Fruit fly (Drosophila melanogaster) whole organism: ENCODE data around the gene FucTA.

Experiments used
- CG8478 ChIP-seq: fragments of >200 bp; optimal IDR thresholded peaks from 2 replicates; lab custom pipeline; 2018; ENCODE audit warnings: inconsistent platforms
- Dll ChIP-seq: fragments of >200 bp; optimal IDR thresholded peaks from 2 replicates; lab custom pipeline; 2017
- EcR ChIP-seq, 2 experiments: fragments of >200 bp; optimal IDR thresholded peaks; 2 replicates each; lab custom pipeline; 2017; ENCODE audit warnings: missing biosample characterization in 2 of 2, missing genetic modification characterization in 2 of 2, missing genetic modification reagents in 2 of 2
- pan ChIP-seq: fragments of >200 bp; optimal IDR thresholded peaks from 2 replicates; lab custom pipeline; 2017
- psq ChIP-seq: fragments of >200 bp; optimal IDR thresholded peaks from 2 replicates; lab custom pipeline; 2017
- usp ChIP-seq: fragments of >200 bp; optimal IDR thresholded peaks from 2 replicates; lab custom pipeline; 2017; ENCODE audit warnings: missing biosample characterization, missing genetic modification characterization, mixed read lengths

The FucTA gene

DNA sequence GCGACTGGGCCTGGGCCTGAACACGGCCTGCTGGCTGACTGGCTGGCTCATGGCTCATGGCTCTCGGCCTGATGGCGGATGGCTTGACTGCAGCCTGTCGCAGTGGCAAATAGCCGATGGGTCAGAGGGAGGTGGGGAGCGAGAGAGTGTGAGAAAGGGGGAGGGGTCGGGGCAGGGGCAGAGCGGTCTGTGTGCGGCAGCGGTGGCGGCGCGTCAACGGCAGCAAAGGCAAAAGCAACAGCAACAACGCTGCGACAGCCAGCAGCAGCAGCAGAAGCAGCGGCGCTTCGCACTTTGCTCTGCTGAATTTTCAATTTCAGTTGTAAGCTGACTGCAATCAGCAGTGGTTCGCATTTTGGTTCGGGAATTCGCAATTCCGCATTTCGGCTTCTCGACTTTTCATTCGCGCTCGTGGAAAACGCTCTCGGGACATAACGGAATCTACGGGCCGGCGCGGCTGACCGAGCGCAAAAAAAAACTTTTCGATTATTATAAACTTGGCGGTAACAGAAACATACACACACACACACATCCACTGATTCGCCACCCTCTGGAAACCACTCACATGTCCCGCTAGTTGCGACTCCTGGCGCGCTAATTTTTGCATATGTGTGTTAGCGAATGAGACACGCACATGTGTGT is 41.2 kb upstream of the FucTA start, which contains the start of gene CG45071:
Gene CG45071 (plus strand): TSS at position 317 of the 642 bp plus-strand sequence.
- TF ChIP-seq usp (GFP tag; lab: Kevin White, UChicago) (no peak), CG8478 (lab: Kevin White, UChicago) (no peak), pan (lab: Kevin White, UChicago) (no peak), EcR (GFP tag; optimal IDR thresholded peaks at IDR 0.05; lab: Kevin White, UChicago) (no peak), Dll (peak; percentile 48), psq (lab: Kevin White, UChicago) (no peak)

DNA sequence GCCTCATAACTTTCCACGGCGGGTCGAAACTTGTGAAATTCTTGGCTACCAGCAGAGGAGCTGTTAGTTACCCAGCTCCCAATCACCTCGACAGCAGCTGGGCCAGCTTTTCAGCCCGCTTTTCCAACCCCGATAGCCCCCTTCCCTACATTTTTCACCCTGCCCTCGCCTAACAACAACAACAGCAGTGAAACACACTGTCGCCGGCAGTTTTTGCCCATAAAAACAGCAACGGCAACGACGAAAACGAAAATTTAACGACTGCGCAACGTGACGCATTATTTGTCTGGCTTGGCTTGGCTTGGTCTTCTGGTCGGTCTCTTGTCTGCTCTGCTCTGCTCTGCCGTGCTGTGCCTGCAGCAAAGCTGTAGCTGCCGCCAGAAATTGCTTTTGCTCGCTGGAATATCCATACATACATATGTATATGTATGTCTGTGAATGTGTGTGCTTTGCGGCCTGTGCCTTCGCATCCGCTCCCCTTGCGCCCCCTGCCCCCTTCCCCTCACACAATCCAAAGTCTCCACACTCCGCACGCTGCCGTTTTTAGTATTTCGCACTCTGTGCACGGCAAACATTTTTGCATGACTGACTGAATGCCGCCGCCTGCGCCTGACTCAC is 39.7 kb upstream of the FucTA start:
- TF ChIP-seq EcR (GFP tag; optimal IDR thresholded peaks at IDR 0.05; lab: Kevin White, UChicago): peak in 1 of 2 experiments; percentile 39
- peak; percentile 52 for TF ChIP-seq Dll
- no peak for TF ChIP-seq usp (GFP tag; lab: Kevin White, UChicago)

DNA sequence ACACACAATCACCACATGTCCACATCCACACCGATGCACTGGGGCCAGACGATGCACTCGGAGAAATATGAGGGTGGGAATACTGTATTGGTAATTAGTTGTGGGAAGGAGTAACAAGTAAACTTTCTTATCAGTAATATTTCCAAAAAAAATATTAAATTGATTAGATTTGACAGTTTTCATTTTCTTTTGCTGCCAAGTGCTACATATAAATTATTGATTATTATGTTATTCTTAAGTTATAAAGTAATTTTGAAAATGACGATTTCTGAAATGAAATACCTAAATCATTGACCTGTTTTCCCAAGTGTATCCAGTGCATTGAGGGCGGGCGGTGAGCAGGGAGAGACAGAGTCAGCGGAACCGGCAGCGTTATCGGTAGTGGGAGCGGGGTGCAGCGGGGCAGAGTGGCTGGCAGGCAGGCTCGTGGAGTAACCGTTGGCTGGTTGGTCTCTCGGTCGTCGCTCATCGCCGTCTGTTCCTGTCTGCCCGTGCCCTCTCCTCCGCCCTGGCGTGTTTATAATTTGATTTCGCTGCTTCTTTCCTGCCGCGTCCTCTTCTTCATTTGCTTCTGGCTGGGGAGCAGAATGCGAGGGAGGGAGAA is 39.1 kb upstream of the FucTA start:
- TF ChIP-seq usp (GFP tag; lab: Kevin White, UChicago): no peak
- TF ChIP-seq pan (lab: Kevin White, UChicago): peak; percentile 53

DNA sequence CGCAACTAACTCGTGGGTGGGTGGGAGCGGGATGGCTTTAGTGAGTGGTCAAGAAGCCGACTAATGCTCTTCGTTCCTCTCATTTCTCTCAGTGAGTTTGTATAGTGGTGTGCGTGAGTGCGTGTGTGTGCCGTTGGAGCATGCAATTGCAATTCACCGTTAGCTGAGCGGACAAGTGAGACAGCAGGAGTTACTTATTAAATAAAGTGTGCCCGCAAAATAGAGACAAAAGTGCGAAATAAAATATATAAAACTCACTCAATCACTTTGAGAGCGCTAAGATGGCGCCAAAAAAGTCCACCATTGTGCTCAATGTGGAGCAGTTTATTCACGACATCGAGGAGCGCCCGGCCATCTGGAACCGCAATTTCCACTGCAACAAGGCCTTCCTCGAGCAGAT is 38.4 kb upstream of the FucTA start:
- TF ChIP-seq psq (lab: Kevin White, UChicago) (no peak), usp (GFP tag; lab: Kevin White, UChicago) (no peak), EcR (GFP tag; optimal IDR thresholded peaks at IDR 0.05; lab: Kevin White, UChicago) (no peak), pan (lab: Kevin White, UChicago) (no peak), CG8478 (lab: Kevin White, UChicago) (no peak), Dll (no peak)

DNA sequence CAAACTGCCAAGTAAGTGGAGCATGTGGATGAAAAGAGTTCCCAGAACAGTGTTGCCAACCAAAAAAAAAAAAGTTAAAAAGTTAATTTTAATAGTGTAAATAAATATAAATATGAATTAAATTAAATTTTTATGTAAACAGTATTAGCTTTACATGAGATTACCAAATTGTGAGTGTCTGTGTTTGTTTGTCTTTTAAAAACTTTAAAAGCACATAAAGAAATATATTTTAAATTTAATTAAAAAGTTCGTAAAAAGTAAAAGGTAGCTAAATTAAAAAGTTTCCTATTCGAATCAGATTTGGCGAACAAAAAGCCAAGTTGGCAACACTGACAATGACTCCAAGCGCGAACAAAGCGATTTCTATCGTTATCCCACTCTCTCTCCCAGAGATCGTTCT is 38.0 kb upstream of the FucTA start:
- TF ChIP-seq pan (lab: Kevin White, UChicago) (no peak), EcR (GFP tag; optimal IDR thresholded peaks at IDR 0.05; lab: Kevin White, UChicago) (no peak), Dll (no peak), usp (GFP tag; lab: Kevin White, UChicago) (no peak), CG8478 (lab: Kevin White, UChicago) (no peak), psq (lab: Kevin White, UChicago) (no peak)

DNA sequence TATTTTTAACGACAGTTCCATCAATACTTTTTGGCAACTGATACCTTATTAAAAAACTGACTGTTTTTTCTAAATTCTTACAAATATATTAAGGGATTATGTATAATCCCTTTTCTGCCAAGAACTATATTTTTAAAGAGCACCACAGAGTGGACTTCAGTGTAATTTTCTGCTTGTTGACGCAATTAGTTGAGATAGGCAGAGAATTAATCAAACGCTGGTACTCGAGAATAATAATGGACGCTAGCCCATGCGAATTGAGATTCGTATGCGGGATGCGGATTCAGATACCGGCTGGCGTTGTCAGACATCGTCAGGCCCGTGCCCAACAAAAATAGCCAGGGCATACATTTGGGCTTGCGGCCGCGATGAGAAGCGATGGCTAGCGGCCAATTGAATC is 33.7 kb upstream of the FucTA start, which contains the start of gene CG13458:
Gene CG13458 (plus strand): TSS at position 301 of the 400 bp plus-strand sequence.
- TF ChIP-seq psq (lab: Kevin White, UChicago): no peak
- TF ChIP-seq CG8478 (lab: Kevin White, UChicago): no peak
- TF ChIP-seq usp (GFP tag; lab: Kevin White, UChicago): no peak
- TF ChIP-seq EcR (GFP tag; optimal IDR thresholded peaks at IDR 0.05; lab: Kevin White, UChicago): no peak
- TF ChIP-seq pan (lab: Kevin White, UChicago): no peak
- TF ChIP-seq Dll: no peak

DNA sequence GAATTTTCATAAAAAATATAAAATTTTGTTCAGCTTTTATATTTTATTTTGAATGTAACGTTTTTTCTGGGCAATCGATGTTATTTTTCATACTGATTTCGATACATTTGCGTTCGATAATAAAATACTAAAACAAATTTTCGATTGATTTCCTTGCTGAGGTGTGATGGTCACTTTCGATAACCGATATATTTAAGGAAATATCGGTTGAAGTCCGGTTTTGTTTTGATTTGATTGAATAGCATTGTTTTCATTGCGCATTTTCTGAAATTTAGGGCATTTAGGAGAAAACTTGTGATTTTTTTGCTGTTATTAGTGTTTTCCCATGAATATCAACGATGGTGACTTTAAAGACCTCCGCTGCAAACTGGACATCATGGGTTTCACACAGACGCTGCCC is 30.4 kb upstream of the FucTA start, which contains the start of gene Cep135:
Gene Cep135 (plus strand): TSS at position 202 of the 400 bp plus-strand sequence.
- TF ChIP-seq CG8478 (lab: Kevin White, UChicago): no peak
- TF ChIP-seq pan (lab: Kevin White, UChicago): no peak
- no peak for TF ChIP-seq Dll
- no peak for TF ChIP-seq EcR (GFP tag; optimal IDR thresholded peaks at IDR 0.05; lab: Kevin White, UChicago)
- no peak for TF ChIP-seq usp (GFP tag; lab: Kevin White, UChicago)
- no peak for TF ChIP-seq psq (lab: Kevin White, UChicago)

DNA sequence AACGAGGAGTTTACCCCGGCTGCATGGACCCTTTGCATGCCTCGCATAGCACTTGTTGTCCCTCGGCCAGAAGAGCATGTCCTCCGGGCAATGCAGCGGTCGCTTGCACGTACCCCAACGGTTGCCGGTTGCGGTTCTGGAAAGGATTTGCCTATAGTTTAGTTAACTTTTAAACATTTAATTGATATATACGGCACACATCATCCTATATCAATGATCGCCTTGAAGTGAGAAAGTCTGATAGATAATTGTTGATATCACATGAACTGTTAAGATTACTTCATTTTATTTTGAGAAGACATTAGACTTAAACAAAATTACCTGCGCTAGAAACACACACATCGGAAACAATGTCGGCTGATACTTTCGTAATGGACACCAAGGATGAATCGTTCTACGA is 25.7 kb upstream of the FucTA start, which contains the start of gene CG32847:
Gene CG32847 (plus strand): TSS at position 301 of the 400 bp plus-strand sequence.
- TF ChIP-seq usp (GFP tag; lab: Kevin White, UChicago) (no peak), Dll (no peak), pan (lab: Kevin White, UChicago) (no peak), CG8478 (lab: Kevin White, UChicago) (no peak), psq (lab: Kevin White, UChicago) (no peak), EcR (GFP tag; optimal IDR thresholded peaks at IDR 0.05; lab: Kevin White, UChicago) (no peak)

DNA sequence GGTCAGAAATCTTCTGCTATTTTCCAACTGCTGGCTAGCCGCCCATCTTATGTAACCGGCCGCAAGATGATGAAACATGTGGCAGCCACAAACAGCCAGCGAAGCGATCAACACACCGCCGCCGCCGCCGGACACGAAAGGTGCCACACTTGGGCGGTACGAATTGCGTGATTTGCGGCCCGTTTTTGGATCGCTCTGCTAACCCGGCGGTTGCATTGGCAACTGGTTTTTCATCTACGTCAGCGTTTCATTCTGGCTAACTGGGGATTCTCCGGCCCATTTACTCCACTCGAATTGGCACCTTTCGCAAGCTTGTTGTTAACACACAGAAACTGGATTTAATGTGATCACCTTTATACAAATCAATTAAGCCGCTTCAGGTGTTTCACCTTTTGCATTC is 23.2 kb upstream of the FucTA start:
- TF ChIP-seq EcR (GFP tag; optimal IDR thresholded peaks at IDR 0.05; lab: Kevin White, UChicago) (no peak), usp (GFP tag; lab: Kevin White, UChicago) (no peak), Dll (no peak), pan (lab: Kevin White, UChicago) (no peak), CG8478 (lab: Kevin White, UChicago) (no peak), psq (lab: Kevin White, UChicago) (no peak)

DNA sequence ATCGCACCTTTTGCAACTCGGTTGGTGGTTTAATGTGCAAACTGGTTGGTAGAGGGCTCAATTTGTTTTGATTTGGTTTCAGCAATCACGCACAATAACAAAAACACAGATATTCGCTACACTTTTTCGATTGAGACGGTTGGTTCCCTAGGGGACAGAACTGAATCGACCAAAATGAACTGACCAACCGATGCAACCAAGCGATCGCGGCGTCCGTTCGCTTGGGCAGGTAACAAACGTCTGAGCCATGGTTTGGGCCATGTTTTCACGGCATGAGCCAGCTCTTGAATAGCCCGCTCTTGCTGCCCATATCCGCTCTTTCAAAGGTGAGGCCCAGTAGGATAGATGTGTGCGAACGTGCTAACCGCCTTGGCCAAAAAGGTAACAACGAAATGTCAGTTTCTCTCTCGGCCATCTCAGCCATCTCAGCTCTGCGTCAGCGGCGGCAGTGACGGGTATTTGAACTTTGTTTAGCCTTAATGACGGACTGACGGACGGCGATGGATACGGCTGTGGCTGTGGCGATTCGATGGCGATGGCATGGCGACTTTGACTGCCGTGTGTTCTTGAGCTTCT is 21.8 kb upstream of the FucTA start, which contains the start of gene CG16959:
Gene CG16959 (minus strand): TSS at position 245 of the 576 bp plus-strand sequence.
- TF ChIP-seq EcR (GFP tag; optimal IDR thresholded peaks at IDR 0.05; lab: Kevin White, UChicago) (peak in 1 of 2 experiments; percentile 49), CG8478 (lab: Kevin White, UChicago) (no peak), Dll (no peak), pan (lab: Kevin White, UChicago) (no peak), usp (GFP tag; lab: Kevin White, UChicago) (no peak), psq (lab: Kevin White, UChicago) (no peak)

DNA sequence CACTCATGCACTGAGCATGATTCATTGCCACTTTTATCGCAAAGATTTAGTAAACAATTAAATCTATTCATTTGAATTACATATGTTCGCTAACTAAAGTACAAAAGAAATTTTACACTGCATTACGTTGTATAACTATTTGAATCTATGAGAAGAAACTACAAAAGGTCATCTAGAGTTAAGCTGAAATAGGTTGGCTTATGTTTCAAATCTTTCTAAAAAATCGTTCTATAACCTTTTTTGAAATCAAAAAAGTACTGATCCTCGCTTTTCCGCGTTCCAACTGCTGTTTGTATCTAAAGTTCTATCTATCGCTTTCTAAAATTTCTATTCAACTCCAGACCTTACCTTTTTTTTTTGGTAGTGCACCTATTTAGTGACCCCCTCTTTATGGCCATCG is 21.2 kb upstream of the FucTA start:
- TF ChIP-seq CG8478 (lab: Kevin White, UChicago) (no peak), usp (GFP tag; lab: Kevin White, UChicago) (no peak), pan (lab: Kevin White, UChicago) (no peak), EcR (GFP tag; optimal IDR thresholded peaks at IDR 0.05; lab: Kevin White, UChicago) (no peak), Dll (no peak), psq (lab: Kevin White, UChicago) (no peak)
